Worm (Caenorhabditis elegans) whole organism, L1 larva: ENCODE data around the gene fpn-1.2.

ENCODE experiments used
- Y116A8C.19 ChIP-seq: sonication (generic microtip); optimal IDR thresholded peaks from 2 replicates; lab custom pipeline; 2016; ENCODE audit warnings: missing compliant biosample characterization, missing genetic modification characterization, borderline replicate concordance
- aly-2 ChIP-seq: fragments of 150-350 bp; optimal IDR thresholded peaks from 2 replicates; lab custom pipeline; 2014; ENCODE audit warnings: missing biosample characterization, missing genetic modification characterization
- blmp-1 ChIP-seq: fragments of 150-350 bp; optimal IDR thresholded peaks from 2 replicates; lab custom pipeline; 2014; ENCODE audit warnings: missing biosample characterization, missing genetic modification characterization
- ceh-8 ChIP-seq: fragments of 200-800 bp; sonication (Bioruptor generic); optimal IDR thresholded peaks from 2 replicates; lab custom pipeline; 2018; ENCODE audit warnings: mild to moderate bottlenecking, missing genetic modification characterization, moderate library complexity, missing compliant biosample characterization
- efl-1 ChIP-seq, 4 experiments: fragments of 150-350 bp; optimal IDR thresholded peaks in 3 of 4; peaks in 1 of 4; 1 replicate in 1 of 4; 2 replicates in 3 of 4; lab custom pipeline; 2014; ENCODE audit warnings: missing biosample characterization in 2 of 4, missing genetic modification characterization in 2 of 4, missing genetic modification reagents in 2 of 4
- elt-2 ChIP-seq: sonication (generic microtip); optimal IDR thresholded peaks from 2 replicates; lab custom pipeline; 2016; ENCODE audit warnings: missing genetic modification characterization, mild to moderate bottlenecking, inconsistent platforms, missing compliant biosample characterization, missing genetic modification reagents
- elt-3 ChIP-seq, 6 experiments: fragments of 150-350 bp in 1 of 6; sonication (generic microtip); optimal IDR thresholded peaks; 2 replicates each; lab custom pipeline; 2017 to 2018; ENCODE audit warnings: missing biosample characterization in 6 of 6, missing genetic modification characterization in 6 of 6, inconsistent platforms in 1 of 6
- fkh-8 ChIP-seq: sonication (generic microtip); optimal IDR thresholded peaks from 2 replicates; lab custom pipeline; 2016; ENCODE audit warnings: mild to moderate bottlenecking, missing genetic modification characterization, missing compliant biosample characterization
- grh-1 ChIP-seq: fragments of 200-800 bp; sonication (Bioruptor generic); IDR thresholded peaks from 2 replicates; pipeline ENCODE4 v1.3.6; 2022; ENCODE audit warnings: missing genetic modification reagents, missing genetic modification characterization, missing compliant biosample characterization
- isw-1 ChIP-seq: fragments of 200-800 bp; sonication (Bioruptor generic); IDR thresholded peaks from 2 replicates; pipeline ENCODE4 v1.3.6; 2022; ENCODE audit warnings: missing genetic modification characterization, missing compliant biosample characterization
- lin-14 ChIP-seq: fragments of 200-800 bp; sonication (Bioruptor generic); optimal IDR thresholded peaks from 2 replicates; lab custom pipeline; 2018; ENCODE audit warnings: mild to moderate bottlenecking, missing genetic modification characterization, moderate library complexity, missing compliant biosample characterization
- lin-15B ChIP-seq: fragments of 150-350 bp; sonication (generic microtip); optimal IDR thresholded peaks from 3 replicates; lab custom pipeline; 2014; ENCODE audit warnings: missing biosample characterization, missing genetic modification characterization
- lin-35 ChIP-seq, 2 experiments: fragments of 150-350 bp; optimal IDR thresholded peaks; 2 replicates each; lab custom pipeline; 2014; ENCODE audit warnings: missing biosample characterization in 2 of 2, missing genetic modification characterization in 2 of 2, missing genetic modification reagents in 2 of 2
- lsy-2 ChIP-seq, 2 experiments: fragments of 150-350 bp; optimal IDR thresholded peaks; 2 replicates each; lab custom pipeline; 2014; ENCODE audit warnings: missing biosample characterization in 2 of 2, missing genetic modification characterization in 2 of 2
- mdl-1 ChIP-seq, 2 experiments: fragments of 150-350 bp; optimal IDR thresholded peaks; 2 replicates each; lab custom pipeline; 2014 to 2017; ENCODE audit warnings: missing biosample characterization in 2 of 2, missing genetic modification characterization in 2 of 2, inconsistent platforms in 1 of 2
- nhr-19 ChIP-seq: fragments of 200-800 bp; sonication (Bioruptor generic); conservative IDR thresholded peaks from 2 replicates; pipeline ENCODE4 v1.3.6; 2022; ENCODE audit warnings: missing genetic modification characterization, missing compliant biosample characterization
- nhr-20 ChIP-seq: sonication (generic microtip); optimal IDR thresholded peaks from 2 replicates; lab custom pipeline; 2016; ENCODE audit warnings: mild to moderate bottlenecking, missing genetic modification characterization, missing compliant biosample characterization
- nhr-71 ChIP-seq: sonication (generic microtip); optimal IDR thresholded peaks from 2 replicates; lab custom pipeline; 2016; ENCODE audit warnings: mild to moderate bottlenecking, missing genetic modification characterization, moderate library complexity, missing compliant biosample characterization
- nhr-77 ChIP-seq: fragments of 150-350 bp; optimal IDR thresholded peaks from 2 replicates; lab custom pipeline; 2014; ENCODE audit warnings: missing biosample characterization, missing genetic modification characterization
- nhr-84 ChIP-seq: sonication (generic microtip); optimal IDR thresholded peaks from 2 replicates; lab custom pipeline; 2017; ENCODE audit warnings: missing biosample characterization, missing genetic modification characterization
- nhr-85 ChIP-seq: sonication (generic microtip); peaks from one replicate; lab custom pipeline; 2016; ENCODE audit warnings: missing genetic modification characterization, inconsistent platforms, missing compliant biosample characterization
- nhr-90 ChIP-seq: sonication (generic microtip); optimal IDR thresholded peaks from 2 replicates; lab custom pipeline; 2016; ENCODE audit warnings: mild to moderate bottlenecking, missing genetic modification characterization, missing compliant biosample characterization; ENCODE audit not compliant: poor library complexity
- pag-3 ChIP-seq: sonication (generic microtip); optimal IDR thresholded peaks from 2 replicates; lab custom pipeline; 2017; ENCODE audit warnings: missing genetic modification characterization, mild to moderate bottlenecking, missing compliant biosample characterization, antibody characterized with exemption, borderline replicate concordance; ENCODE audit not compliant: insufficient read depth
- pax-3 ChIP-seq: fragments of 200-800 bp; sonication (Bioruptor generic); optimal IDR thresholded peaks from 2 replicates; lab custom pipeline; 2018; ENCODE audit warnings: mild to moderate bottlenecking, missing genetic modification characterization, moderate library complexity, missing compliant biosample characterization
- rnt-1 ChIP-seq: sonication (generic microtip); optimal IDR thresholded peaks from 2 replicates; lab custom pipeline; 2016; ENCODE audit warnings: mild to moderate bottlenecking, missing genetic modification characterization, moderate library complexity, missing compliant biosample characterization
- snu-23 ChIP-seq: sonication (generic microtip); optimal IDR thresholded peaks from 2 replicates; lab custom pipeline; 2016; ENCODE audit warnings: missing genetic modification characterization, missing compliant biosample characterization
- sup-37 ChIP-seq: fragments of 200-800 bp; sonication (Bioruptor generic); optimal IDR thresholded peaks from 2 replicates; lab custom pipeline; 2018; ENCODE audit warnings: mild to moderate bottlenecking, missing genetic modification characterization, missing compliant biosample characterization
- tbx-2 ChIP-seq: sonication (generic microtip); optimal IDR thresholded peaks from 2 replicates; lab custom pipeline; 2016; ENCODE audit warnings: missing genetic modification characterization, missing compliant biosample characterization
- tlp-1 ChIP-seq: fragments of 150-350 bp; optimal IDR thresholded peaks from 2 replicates; lab custom pipeline; 2014; ENCODE audit warnings: missing biosample characterization, missing genetic modification characterization
- unc-130 ChIP-seq: fragments of 150-350 bp; optimal IDR thresholded peaks from 2 replicates; lab custom pipeline; 2017; ENCODE audit warnings: missing biosample characterization, missing genetic modification characterization, inconsistent platforms
- zip-4 ChIP-seq: fragments of 200-800 bp; sonication (Bioruptor generic); optimal IDR thresholded peaks from 2 replicates; lab custom pipeline; 2018; ENCODE audit warnings: mild to moderate bottlenecking, missing genetic modification characterization, moderate library complexity, missing compliant biosample characterization
- ztf-4 ChIP-seq: fragments of 150-350 bp; optimal IDR thresholded peaks from 2 replicates; lab custom pipeline; 2014; ENCODE audit warnings: missing biosample characterization, missing genetic modification characterization

Gene fpn-1.2

DNA sequence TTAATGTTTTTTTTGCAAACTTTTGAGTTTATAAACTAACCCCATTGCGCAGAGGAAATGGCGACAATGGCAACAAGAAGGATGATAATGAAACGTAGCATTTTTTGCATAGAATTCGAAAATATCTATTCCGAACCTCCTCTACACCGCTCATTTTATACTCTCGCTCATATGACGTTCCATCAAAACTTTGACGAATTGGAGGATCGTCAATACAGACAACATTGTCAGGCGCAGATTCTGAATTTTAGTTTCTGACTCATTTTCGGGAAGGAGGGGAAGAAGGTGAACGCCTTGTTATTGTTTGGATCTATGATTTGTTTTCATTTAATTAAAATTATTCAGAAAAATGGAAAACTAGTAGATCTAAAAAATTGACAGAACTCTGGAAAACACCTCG, 20.3 kb downstream of the fpn-1.2 start, which contains the start of gene cnc-1:
Gene cnc-1, minus strand, starts transcription at position 101 of the 400 bp plus-strand sequence.
- no peak for TF ChIP-seq mdl-1 (tag; optimal IDR thresholded peaks at IDR 0.05; lab: Kevin White, UChicago)
- TF ChIP-seq sup-37 (GFP tag; lab: Kevin White, UChicago): no peak
- no peak for TF ChIP-seq zip-4 (GFP tag; lab: Kevin White, UChicago)

DNA sequence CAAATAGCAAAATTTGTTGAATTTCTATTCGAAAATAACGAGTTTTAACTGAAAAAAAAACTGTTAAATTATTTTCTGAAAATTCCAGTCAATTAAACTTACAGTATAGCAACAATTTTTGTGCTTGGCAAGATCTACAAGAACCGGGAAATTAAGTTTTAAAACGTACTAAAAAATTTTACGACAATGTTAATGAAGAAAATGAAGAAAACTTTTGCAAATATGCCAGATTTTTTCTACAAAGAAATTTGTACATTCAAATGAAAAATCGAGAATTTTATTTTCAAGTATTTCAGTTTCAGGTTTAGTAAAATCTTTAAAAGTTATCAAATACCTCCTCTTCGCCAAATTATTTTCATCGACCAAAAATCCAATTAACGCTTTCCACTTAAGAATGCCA, 22.5 kb downstream of the fpn-1.2 start, which contains the start of gene cnc-11:
Gene cnc-11, plus strand, starts transcription at position 301 of the 400 bp plus-strand sequence.
- TF ChIP-seq ceh-8 (GFP tag; lab: Kevin White, UChicago) (no peak), lin-15B (no peak), blmp-1 (tag; lab: Kevin White, UChicago) (no peak), sup-37 (GFP tag; lab: Kevin White, UChicago) (no peak), pax-3 (tag; lab: Kevin White, UChicago) (no peak), lin-35 (GFP tag; optimal IDR thresholded peaks at IDR 0.05; lab: Kevin White, UChicago) (no peak), tlp-1 (tag; lab: Kevin White, UChicago) (no peak), nhr-77 (tag; lab: Kevin White, UChicago) (no peak), nhr-84 (no peak)

DNA sequence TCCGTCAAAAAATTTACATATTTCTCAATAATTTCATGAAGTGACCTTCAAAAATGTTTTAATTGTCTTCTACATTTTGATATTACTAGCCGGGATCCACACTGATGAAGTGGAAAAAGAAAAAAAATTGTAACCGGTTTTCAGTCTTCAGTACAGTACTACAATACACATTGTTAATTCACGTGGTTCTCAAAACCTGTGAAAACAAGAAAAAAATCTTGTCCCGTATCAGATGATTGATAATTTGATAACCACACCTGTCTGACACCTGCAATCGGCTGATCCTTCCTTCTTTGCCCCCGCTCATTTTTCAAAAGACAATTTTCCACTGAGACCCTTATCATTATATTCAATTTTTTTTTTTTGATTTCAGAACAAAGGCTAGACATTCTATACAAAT, 25.7 kb downstream of the fpn-1.2 start, which contains the start of gene R09B5.11:
Gene R09B5.11, plus strand, starts transcription at position 374 of the 400 bp plus-strand sequence.
- TF ChIP-seq tbx-2 (tag; lab: Kevin White, UChicago) (peak; percentile 37), unc-130 (tag; lab: Kevin White, UChicago) (peak; percentile 24), efl-1 (optimal IDR thresholded peaks at IDR 0.05; lab: Kevin White, UChicago) (no peak), efl-1 (GFP tag; optimal IDR thresholded peaks at IDR 0.05 in 1 of 2; lab: Kevin White, UChicago) (peak in 1 of 2 experiments; percentile 58), lsy-2 (tag; optimal IDR thresholded peaks at IDR 0.05; lab: Kevin White, UChicago) (peak in 1 of 2 experiments; percentile 23), nhr-20 (tag; lab: Kevin White, UChicago) (peak; percentile 65), blmp-1 (tag; lab: Kevin White, UChicago) (peak; percentile 7), nhr-71 (tag; lab: Kevin White, UChicago) (peak; percentile 54), nhr-90 (peak; percentile 42), Y116A8C.19 (tag; lab: Kevin White, UChicago) (no peak), elt-2 (no peak), pax-3 (tag; lab: Kevin White, UChicago) (no peak), aly-2 (tag; lab: Kevin White, UChicago) (no peak), nhr-19 (GFP tag; lab: Robert Waterston, UW) (peak; percentile 44), tlp-1 (tag; lab: Kevin White, UChicago) (no peak), snu-23 (GFP tag; lab: Kevin White, UChicago) (peak; percentile 44), rnt-1 (no peak), ztf-4 (tag; lab: Kevin White, UChicago) (no peak), nhr-85 (tag; lab: Kevin White, UChicago) (peak; percentile 89), grh-1 (GFP tag; lab: Robert Waterston, UW) (peak; percentile 92), pag-3 (no peak), lin-14 (GFP tag; lab: Kevin White, UChicago) (peak; percentile 84), elt-3 (tag; optimal IDR thresholded peaks at IDR 0.05; lab: Kevin White, UChicago) (peak in 4 of 6 experiments; percentile 43 to 84 (median 58)), fkh-8 (no peak), isw-1 (GFP tag; lab: Robert Waterston, UW) (no peak)
- TF ChIP-seq, all 84 proteins: peak for 14

- no peak for TF ChIP-seq pax-3 (tag; lab: Kevin White, UChicago)
- no peak for TF ChIP-seq nhr-85 (tag; lab: Kevin White, UChicago)
- TF ChIP-seq nhr-20 (tag; lab: Kevin White, UChicago): peak; percentile 12
- peak; percentile 52 for TF ChIP-seq blmp-1 (tag; lab: Kevin White, UChicago)
- TF ChIP-seq tbx-2 (tag; lab: Kevin White, UChicago): peak; percentile 25
- TF ChIP-seq lin-14 (GFP tag; lab: Kevin White, UChicago): peak; percentile 52
- TF ChIP-seq grh-1 (GFP tag; lab: Robert Waterston, UW): peak; percentile 47; the same call in 1 of the 2 replicates
- peak in 2 of 6 experiments; percentile 12 to 65 for TF ChIP-seq elt-3 (tag; optimal IDR thresholded peaks at IDR 0.05; lab: Kevin White, UChicago)
- TF ChIP-seq, all 84 proteins: peak for 6
These were observed 26.3 kb downstream of the fpn-1.2 start for ce11 chrV:1438205-1438604.
